Worm (Caenorhabditis elegans): Measurements from ENCODE around the gene C08F1.6.

- TF ChIP-seq nhr-28 (tag; optimal IDR thresholded peaks at IDR 0.05) = no peak
- TF ChIP-seq sox-4 (tag; optimal IDR thresholded peaks at IDR 0.05) = no peak
- TF ChIP-seq tlp-1 (tag; optimal IDR thresholded peaks at IDR 0.05) = no peak
- no peak for TF ChIP-seq unc-130 (tag; optimal IDR thresholded peaks at IDR 0.05)
- no peak for TF ChIP-seq blmp-1 (tag; optimal IDR thresholded peaks at IDR 0.05)
- TF ChIP-seq nhr-77 (tag; optimal IDR thresholded peaks at IDR 0.05) = no peak
Observed at ce11 chrII:1741248-1741647, 46.7 kb downstream of the C08F1.6 start, which contains the start of gene K07G6.1.

All from whole organism, L1 larva.